Worm (Caenorhabditis elegans): ENCODE measurements around the gene Y41C4A.8.
A peak's percentile ranks its signal among the peaks of the same experiment; 100 is the strongest.

The Y41C4A.8 gene

DNA sequence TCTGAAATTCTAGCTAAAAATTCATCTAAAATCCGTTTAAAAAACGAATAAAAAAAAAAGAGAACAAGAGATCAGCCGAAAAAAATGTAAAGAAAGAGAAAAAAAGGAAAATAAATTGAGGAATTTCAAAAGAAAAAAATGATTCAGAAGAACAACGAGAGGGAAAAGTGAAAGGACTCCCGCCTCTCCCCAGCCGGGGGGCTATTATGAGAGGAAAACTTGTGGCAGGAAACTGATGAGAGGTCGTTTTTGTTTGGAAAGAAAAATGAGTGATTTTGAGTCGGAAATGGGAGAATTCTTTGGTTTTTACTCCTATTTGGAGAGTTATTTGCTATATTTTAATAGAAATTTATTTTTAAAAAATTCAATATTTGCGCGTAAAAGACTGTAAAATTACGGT lies 33.6 kb upstream of the Y41C4A.8 start:
- TF ChIP-seq ZK546.5 (tag; optimal IDR thresholded peaks at IDR 0.05): no peak
- TF ChIP-seq nhr-10 (tag; optimal IDR thresholded peaks at IDR 0.05): no peak
- TF ChIP-seq unc-39 (tag; optimal IDR thresholded peaks at IDR 0.05): no peak
- TF ChIP-seq blmp-1 (tag; optimal IDR thresholded peaks at IDR 0.05; ENCODE audit: insufficient read depth): peak; percentile 69
- no peak for TF ChIP-seq ceh-16 (tag; optimal IDR thresholded peaks at IDR 0.05)
- peak; percentile 42 for TF ChIP-seq sem-4 (tag; optimal IDR thresholded peaks at IDR 0.05)
- no peak for TF ChIP-seq zag-1 (tag; optimal IDR thresholded peaks at IDR 0.05)
- no peak for TF ChIP-seq snpc-4 (tag; optimal IDR thresholded peaks at IDR 0.05)
- TF ChIP-seq nhr-23 (tag; optimal IDR thresholded peaks at IDR 0.05): no peak
- no peak for TF ChIP-seq gmeb-1 (tag; optimal IDR thresholded peaks at IDR 0.05)
- TF ChIP-seq ceh-82 (tag; optimal IDR thresholded peaks at IDR 0.05): no peak

DNA sequence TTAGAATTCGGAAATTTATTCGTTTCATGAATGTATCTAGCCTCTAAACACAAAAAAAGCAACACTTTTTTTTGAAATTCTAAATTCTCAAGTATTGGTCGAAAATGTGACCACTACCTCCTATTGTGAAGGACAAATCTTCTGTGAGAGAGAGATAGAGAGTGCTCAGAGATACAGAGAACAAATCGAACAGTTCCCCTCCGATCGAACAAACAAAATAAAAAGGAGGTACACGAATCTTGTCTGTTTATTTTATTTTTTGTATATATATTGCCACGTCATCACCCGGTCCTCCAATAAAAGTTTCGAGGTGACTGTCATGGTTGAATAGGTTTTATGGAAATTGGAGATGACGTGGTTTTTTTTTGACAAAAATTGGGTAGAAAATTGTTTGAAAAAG lies 32.2 kb upstream of the Y41C4A.8 start:
- TF ChIP-seq elt-1 (tag; optimal IDR thresholded peaks at IDR 0.05) (no peak), nhr-77 (tag; optimal IDR thresholded peaks at IDR 0.05) (no peak), unc-55 (GFP tag; optimal IDR thresholded peaks at IDR 0.05) (no peak), nhr-129 (tag; optimal IDR thresholded peaks at IDR 0.05) (no peak), ztf-4 (tag; optimal IDR thresholded peaks at IDR 0.05) (no peak), nhr-237 (tag; optimal IDR thresholded peaks at IDR 0.05) (no peak), nhr-6 (tag; optimal IDR thresholded peaks at IDR 0.05) (no peak), snpc-4 (tag; optimal IDR thresholded peaks at IDR 0.05) (no peak), unc-62 (GFP tag; optimal IDR thresholded peaks at IDR 0.05) (no peak), egl-27 (tag; optimal IDR thresholded peaks at IDR 0.05) (no peak), Y55F3AM.14 (GFP tag; optimal IDR thresholded peaks at IDR 0.05) (no peak), crh-2 (tag; optimal IDR thresholded peaks at IDR 0.05) (peak; percentile 57), nhr-21 (tag; optimal IDR thresholded peaks at IDR 0.05) (no peak), zag-1 (tag; optimal IDR thresholded peaks at IDR 0.05) (no peak), nhr-11 (tag; optimal IDR thresholded peaks at IDR 0.05) (no peak), peb-1 (tag; optimal IDR thresholded peaks at IDR 0.05) (no peak), lin-11 (tag; optimal IDR thresholded peaks at IDR 0.05) (no peak), lin-39 (tag; optimal IDR thresholded peaks at IDR 0.05) (no peak), aly-2 (tag; optimal IDR thresholded peaks at IDR 0.05) (no peak), blmp-1 (tag; optimal IDR thresholded peaks at IDR 0.05; ENCODE audit: insufficient read depth) (no peak), C34F6.9 (tag; optimal IDR thresholded peaks at IDR 0.05) (peak; percentile 1), dmd-4 (tag; optimal IDR thresholded peaks at IDR 0.05) (no peak), nhr-10 (tag; optimal IDR thresholded peaks at IDR 0.05) (no peak), F13H6.1 (tag; optimal IDR thresholded peaks at IDR 0.05) (peak; percentile 19), ZK546.5 (tag; optimal IDR thresholded peaks at IDR 0.05) (no peak)

DNA sequence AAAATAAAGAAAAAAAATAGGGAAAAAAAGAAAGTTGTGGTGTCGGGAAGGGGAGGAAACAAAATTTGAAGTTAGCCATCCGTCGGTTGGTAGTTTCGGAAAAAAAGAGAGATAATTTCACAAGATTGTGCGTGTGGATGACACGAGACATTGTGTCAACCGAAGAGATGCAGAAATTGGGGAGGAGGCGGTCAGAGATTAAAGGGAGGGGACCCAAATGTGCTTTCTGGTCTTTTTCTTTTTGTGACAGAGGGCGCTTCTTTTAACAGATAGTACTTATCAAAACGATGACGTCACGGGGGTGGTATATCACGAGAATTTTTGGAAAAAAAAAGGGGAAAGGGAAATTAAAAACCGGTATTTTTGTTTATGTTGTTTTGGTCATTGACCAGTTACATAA lies 29.9 kb upstream of the Y41C4A.8 start:
- TF ChIP-seq C34F6.9 (tag; optimal IDR thresholded peaks at IDR 0.05) (peak; percentile 37), nhr-23 (tag; optimal IDR thresholded peaks at IDR 0.05) (no peak), sma-9 (GFP tag; optimal IDR thresholded peaks at IDR 0.05) (peak; percentile 70), sma-9 (tag; optimal IDR thresholded peaks at IDR 0.05) (no peak), lsy-2 (tag; optimal IDR thresholded peaks at IDR 0.05) (peak in 1 of 2 experiments; percentile 64), unc-62 (GFP tag; optimal IDR thresholded peaks at IDR 0.05) (no peak), nhr-6 (tag; optimal IDR thresholded peaks at IDR 0.05) (no peak), lin-11 (tag; optimal IDR thresholded peaks at IDR 0.05) (no peak), egl-27 (tag; optimal IDR thresholded peaks at IDR 0.05) (peak; percentile 16), nhr-12 (tag; optimal IDR thresholded peaks at IDR 0.05) (no peak), nhr-25 (tag; optimal IDR thresholded peaks at IDR 0.05) (no peak), elt-1 (tag; optimal IDR thresholded peaks at IDR 0.05) (no peak), snpc-4 (tag; optimal IDR thresholded peaks at IDR 0.05) (peak; percentile 1), ceh-16 (tag; optimal IDR thresholded peaks at IDR 0.05) (no peak), mab-5 (tag; optimal IDR thresholded peaks at IDR 0.05) (peak; percentile 33), blmp-1 (tag; optimal IDR thresholded peaks at IDR 0.05; ENCODE audit: insufficient read depth) (peak; percentile 33), F13H6.1 (tag; optimal IDR thresholded peaks at IDR 0.05) (peak; percentile 54), crh-2 (tag; optimal IDR thresholded peaks at IDR 0.05) (peak; percentile 46), gmeb-1 (tag; optimal IDR thresholded peaks at IDR 0.05) (peak; percentile 13), lin-13 (GFP tag; optimal IDR thresholded peaks at IDR 0.05) (peak; percentile 27), nhr-129 (tag; optimal IDR thresholded peaks at IDR 0.05) (peak; percentile 34), unc-55 (GFP tag; optimal IDR thresholded peaks at IDR 0.05) (peak; percentile 47), nhr-11 (tag; optimal IDR thresholded peaks at IDR 0.05) (no peak), mdl-1 (tag; optimal IDR thresholded peaks at IDR 0.05) (peak; percentile 12 to 27), Y55F3AM.14 (GFP tag; optimal IDR thresholded peaks at IDR 0.05) (no peak), unc-39 (tag; optimal IDR thresholded peaks at IDR 0.05) (no peak), ztf-4 (tag; optimal IDR thresholded peaks at IDR 0.05) (peak; percentile 21), fos-1 (tag; optimal IDR thresholded peaks at IDR 0.05) (peak; percentile 14), zag-1 (tag; optimal IDR thresholded peaks at IDR 0.05) (no peak), sem-4 (tag; optimal IDR thresholded peaks at IDR 0.05) (peak; percentile 90), ceh-82 (tag; optimal IDR thresholded peaks at IDR 0.05) (no peak), R02D3.7 (tag; optimal IDR thresholded peaks at IDR 0.05) (no peak)

All from whole organism, L2 larva.